Fruit fly (Drosophila melanogaster) whole organism: ENCODE measurements around the gene Art2.

Experiments
- CG8478 ChIP-seq: fragments of >200 bp; optimal IDR thresholded peaks from 2 replicates; lab custom pipeline; 2018; ENCODE audit warnings: inconsistent platforms
- Dll ChIP-seq: fragments of >200 bp; optimal IDR thresholded peaks from 2 replicates; lab custom pipeline; 2017
- EcR ChIP-seq, 2 experiments: fragments of >200 bp; optimal IDR thresholded peaks; 2 replicates each; lab custom pipeline; 2017; ENCODE audit warnings: missing biosample characterization in 2 of 2, missing genetic modification characterization in 2 of 2, missing genetic modification reagents in 2 of 2
- pan ChIP-seq: fragments of >200 bp; optimal IDR thresholded peaks from 2 replicates; lab custom pipeline; 2017
- psq ChIP-seq: fragments of >200 bp; optimal IDR thresholded peaks from 2 replicates; lab custom pipeline; 2017
- usp ChIP-seq: fragments of >200 bp; optimal IDR thresholded peaks from 2 replicates; lab custom pipeline; 2017; ENCODE audit warnings: missing biosample characterization, missing genetic modification characterization, mixed read lengths

DNA sequence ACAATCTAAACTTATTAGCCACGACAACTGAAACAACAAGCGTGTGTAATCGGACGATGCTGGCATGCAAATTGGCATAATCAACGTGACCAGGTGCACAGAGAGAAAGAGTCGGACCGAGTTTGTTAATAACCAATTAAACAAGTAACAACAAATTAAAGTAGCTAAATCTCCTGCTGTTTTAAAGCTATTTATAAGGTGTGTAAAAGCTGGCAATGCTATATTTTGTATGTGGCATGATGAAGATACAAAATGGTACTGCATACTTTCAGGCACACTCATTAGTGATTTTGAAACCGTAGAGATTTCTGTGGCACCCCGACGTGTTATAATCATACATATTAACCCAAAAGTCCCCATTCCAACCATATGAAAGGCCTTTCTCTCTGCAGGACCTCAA, 36.8 kb upstream of the Art2 start:
- no peak for TF ChIP-seq CG8478
- TF ChIP-seq Dll = no peak
- TF ChIP-seq pan (lab: Kevin White, UChicago) = no peak
- no peak for TF ChIP-seq EcR (GFP tag; optimal IDR thresholded peaks at IDR 0.05; lab: Kevin White, UChicago)
- TF ChIP-seq psq (lab: Kevin White, UChicago) = no peak
- no peak for TF ChIP-seq usp (GFP tag; lab: Kevin White, UChicago)
